Worm (Caenorhabditis elegans) whole organism, L3 larva: ENCODE data around the gene lbp-9.
A peak's percentile ranks its signal among the peaks of the same experiment; 100 is the strongest.

Experiments
- aly-2 ChIP-seq: fragments of 150-350 bp; optimal IDR thresholded peaks from 2 replicates; lab custom pipeline; 2014; ENCODE audit warnings: missing biosample characterization, missing genetic modification characterization
- ama-1 ChIP-seq: fragments of 150-350 bp; optimal IDR thresholded peaks from 2 replicates; lab custom pipeline; 2018
- ceh-16 ChIP-seq: sonication (generic microtip); optimal IDR thresholded peaks from 2 replicates; lab custom pipeline; 2017; ENCODE audit warnings: missing biosample characterization, missing genetic modification characterization
- daf-12 ChIP-seq: fragments of 150-350 bp; optimal IDR thresholded peaks from 2 replicates; lab custom pipeline; 2014; ENCODE audit warnings: missing biosample characterization, missing genetic modification reagents, missing genetic modification characterization
- egl-5 ChIP-seq: fragments of 150-350 bp; optimal IDR thresholded peaks from 2 replicates; lab custom pipeline; 2017; ENCODE audit warnings: missing biosample characterization, missing genetic modification reagents, missing genetic modification characterization, inconsistent platforms
- elt-1 ChIP-seq: fragments of 150-350 bp; optimal IDR thresholded peaks from 2 replicates; lab custom pipeline; 2014; ENCODE audit warnings: missing biosample characterization, missing genetic modification characterization
- elt-2 ChIP-seq: sonication (generic microtip); optimal IDR thresholded peaks from 2 replicates; lab custom pipeline; 2016; ENCODE audit warnings: missing genetic modification reagents, mild to moderate bottlenecking, missing genetic modification characterization, missing compliant biosample characterization
- fos-1 ChIP-seq: fragments of 150-350 bp; optimal IDR thresholded peaks from 2 replicates; lab custom pipeline; 2014; ENCODE audit warnings: missing biosample characterization, missing genetic modification characterization
- hmg-11 ChIP-seq: sonication (generic microtip); optimal IDR thresholded peaks from 2 replicates; lab custom pipeline; 2016; ENCODE audit warnings: missing genetic modification characterization, missing compliant biosample characterization
- lin-15B ChIP-seq: fragments of 150-350 bp; optimal IDR thresholded peaks from 2 replicates; lab custom pipeline; 2014; ENCODE audit warnings: missing biosample characterization, missing genetic modification characterization
- lin-39 ChIP-seq: fragments of 150-350 bp; optimal IDR thresholded peaks from 2 replicates; lab custom pipeline; 2018; ENCODE audit warnings: missing biosample characterization, missing genetic modification reagents, missing genetic modification characterization
- lsy-12 ChIP-seq: sonication (generic microtip); optimal IDR thresholded peaks from 2 replicates; lab custom pipeline; 2016; ENCODE audit warnings: mild to moderate bottlenecking, missing genetic modification characterization, missing compliant biosample characterization
- nfya-1 ChIP-seq: sonication (generic microtip); optimal IDR thresholded peaks from 2 replicates; lab custom pipeline; 2017; ENCODE audit warnings: missing genetic modification characterization, mild to moderate bottlenecking, missing compliant biosample characterization, antibody characterized with exemption, moderate library complexity; ENCODE audit not compliant: insufficient read depth
- nhr-67 ChIP-seq: fragments of 150-350 bp; optimal IDR thresholded peaks from 2 replicates; lab custom pipeline; 2014; ENCODE audit warnings: missing biosample characterization, missing genetic modification characterization
- nhr-76 ChIP-seq: fragments of 150-350 bp; sonication (generic microtip); optimal IDR thresholded peaks from 5 replicates; lab custom pipeline; 2014; ENCODE audit warnings: missing biosample characterization, missing genetic modification characterization
- nhr-77 ChIP-seq: fragments of 150-350 bp; optimal IDR thresholded peaks from 2 replicates; lab custom pipeline; 2014; ENCODE audit warnings: missing biosample characterization, missing genetic modification characterization
- pha-4 ChIP-seq: fragments of 150-350 bp; optimal IDR thresholded peaks from 2 replicates; lab custom pipeline; 2014; ENCODE audit warnings: missing biosample characterization, missing genetic modification reagents, missing genetic modification characterization
- pqm-1 ChIP-seq: fragments of 150-350 bp; optimal IDR thresholded peaks from 2 replicates; lab custom pipeline; 2017; ENCODE audit warnings: missing biosample characterization, missing genetic modification characterization, inconsistent platforms
- sea-2 ChIP-seq: fragments of 150-350 bp; sonication (generic microtip); optimal IDR thresholded peaks from 4 replicates; lab custom pipeline; 2014; ENCODE audit warnings: missing biosample characterization, missing genetic modification reagents, missing genetic modification characterization
- skn-1 ChIP-seq: fragments of 150-350 bp; optimal IDR thresholded peaks from 2 replicates; lab custom pipeline; 2014; ENCODE audit warnings: missing biosample characterization, missing genetic modification characterization
- unc-39 ChIP-seq: sonication (generic microtip); optimal IDR thresholded peaks from 4 replicates; lab custom pipeline; 2017; ENCODE audit warnings: missing biosample characterization, missing genetic modification characterization
- zag-1 ChIP-seq: fragments of 150-350 bp; optimal IDR thresholded peaks from 2 replicates; lab custom pipeline; 2014; ENCODE audit warnings: missing biosample characterization, missing genetic modification characterization
- ztf-11 ChIP-seq: fragments of 150-350 bp; optimal IDR thresholded peaks from 2 replicates; lab custom pipeline; 2014; ENCODE audit warnings: missing biosample characterization, missing genetic modification characterization
- ztf-4 ChIP-seq: fragments of 150-350 bp; optimal IDR thresholded peaks from 2 replicates; lab custom pipeline; 2014; ENCODE audit warnings: missing biosample characterization, missing genetic modification characterization

The lbp-9 gene

DNA sequence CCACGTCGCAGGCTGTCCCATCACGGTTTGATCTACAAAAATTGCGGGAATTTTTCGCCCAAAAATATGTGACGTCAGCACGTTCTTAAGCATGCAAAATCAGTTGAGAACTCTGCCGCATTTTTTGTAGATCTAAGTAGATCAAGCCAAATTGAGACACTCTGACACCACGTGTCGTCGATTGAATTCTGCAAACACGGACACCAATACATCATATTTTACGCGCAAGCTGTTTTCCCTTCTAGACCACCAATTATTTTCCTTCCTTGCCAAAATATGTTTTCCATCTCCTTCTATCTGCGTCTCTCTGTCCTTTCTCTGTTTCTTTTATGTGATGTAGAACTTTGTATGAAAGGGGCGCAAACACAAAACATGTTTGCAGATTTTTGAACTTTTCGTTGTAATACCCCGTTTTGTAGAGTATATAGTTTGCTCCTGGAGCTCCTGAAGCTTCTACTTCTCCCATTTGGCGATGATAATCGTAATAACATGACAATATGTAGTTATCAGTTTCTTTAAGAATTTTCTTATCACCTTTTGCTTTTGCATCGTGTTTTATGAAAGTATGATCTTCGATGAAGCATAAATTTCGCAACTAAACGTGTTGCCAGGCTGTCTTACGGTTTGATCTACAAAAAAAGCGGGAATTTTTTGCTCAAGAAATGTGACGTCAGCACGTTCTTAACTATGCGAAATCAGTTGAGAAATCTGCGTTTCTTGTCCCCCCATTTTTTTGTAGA, 12.3 kb upstream of the lbp-9 start:
- TF ChIP-seq pha-4 (tag; lab: Kevin White, UChicago): peak; percentile 58
- peak; percentile 8 for TF ChIP-seq lin-15B (tag; lab: Kevin White, UChicago)
- TF ChIP-seq sea-2: no peak
- peak; percentile 63 for TF ChIP-seq elt-2 (tag; lab: Kevin White, UChicago)
- no peak for TF ChIP-seq ceh-16 (tag; lab: Kevin White, UChicago)
- peak; percentile 28 for TF ChIP-seq pqm-1 (tag; lab: Kevin White, UChicago)
- TF ChIP-seq nhr-76: peak; percentile 25

ce11 chrV:2057324-2057723, 10.9 kb upstream of the lbp-9 start, which contains the start of gene comt-3:
comt-3 (plus strand) TSS chrV:2057537.
- no peak for TF ChIP-seq lin-39 (tag; lab: Kevin White, UChicago)

DNA sequence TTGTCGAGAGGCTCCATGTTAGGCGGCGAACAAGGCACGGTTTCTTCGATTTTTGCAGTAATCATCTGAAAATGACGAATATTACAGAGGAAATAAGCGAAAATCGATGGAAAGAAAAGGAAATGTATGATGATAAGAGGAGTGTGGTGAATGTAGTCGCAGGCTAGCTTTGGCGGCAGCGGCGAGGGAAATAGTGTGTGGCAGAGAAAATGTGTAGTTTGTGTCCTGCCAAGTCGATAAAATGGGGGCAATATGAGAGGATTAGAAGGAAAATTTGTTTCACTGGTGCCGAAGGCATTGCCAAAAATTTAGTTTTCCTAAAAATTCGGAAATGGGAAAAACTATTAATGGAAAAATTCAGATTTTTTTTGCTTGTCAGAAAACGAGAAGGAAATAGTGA, 1.5 kb upstream of the lbp-9 start, which contains the start of gene nhr-86:
TSS of gene nhr-86 (minus strand) at position 71 of the 400 bp plus-strand sequence.
- TF ChIP-seq elt-2 (tag; lab: Kevin White, UChicago) (peak; percentile 59), ztf-11 (tag; lab: Kevin White, UChicago) (no peak), nfya-1 (tag; lab: Kevin White, UChicago) (peak; percentile 18), hmg-11 (peak; percentile 34)

DNA sequence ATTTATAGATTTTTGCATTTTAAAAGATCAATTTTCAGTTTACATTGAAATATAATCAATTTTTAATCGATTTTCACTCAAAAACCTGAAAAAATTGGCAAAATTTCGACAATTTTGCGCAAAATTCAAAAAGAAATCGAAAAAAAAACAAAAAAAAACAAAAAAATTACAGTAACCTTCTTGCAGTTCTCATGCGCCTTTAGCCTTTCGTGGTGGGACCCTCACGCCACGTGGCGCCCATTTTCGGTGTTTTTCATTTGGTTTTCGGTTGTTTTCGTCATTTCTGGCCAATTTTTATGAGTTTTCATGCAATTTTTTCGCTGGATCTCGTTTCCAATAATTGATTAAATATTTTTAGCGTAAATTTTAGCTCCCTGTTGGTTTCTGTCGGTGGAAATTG, 830 bp upstream of the lbp-9 start:
- TF ChIP-seq fos-1 (no peak), lsy-12 (tag; lab: Kevin White, UChicago) (no peak), nhr-77 (tag; lab: Kevin White, UChicago) (no peak), nhr-76 (no peak), nhr-67 (tag; lab: Kevin White, UChicago) (no peak)

DNA sequence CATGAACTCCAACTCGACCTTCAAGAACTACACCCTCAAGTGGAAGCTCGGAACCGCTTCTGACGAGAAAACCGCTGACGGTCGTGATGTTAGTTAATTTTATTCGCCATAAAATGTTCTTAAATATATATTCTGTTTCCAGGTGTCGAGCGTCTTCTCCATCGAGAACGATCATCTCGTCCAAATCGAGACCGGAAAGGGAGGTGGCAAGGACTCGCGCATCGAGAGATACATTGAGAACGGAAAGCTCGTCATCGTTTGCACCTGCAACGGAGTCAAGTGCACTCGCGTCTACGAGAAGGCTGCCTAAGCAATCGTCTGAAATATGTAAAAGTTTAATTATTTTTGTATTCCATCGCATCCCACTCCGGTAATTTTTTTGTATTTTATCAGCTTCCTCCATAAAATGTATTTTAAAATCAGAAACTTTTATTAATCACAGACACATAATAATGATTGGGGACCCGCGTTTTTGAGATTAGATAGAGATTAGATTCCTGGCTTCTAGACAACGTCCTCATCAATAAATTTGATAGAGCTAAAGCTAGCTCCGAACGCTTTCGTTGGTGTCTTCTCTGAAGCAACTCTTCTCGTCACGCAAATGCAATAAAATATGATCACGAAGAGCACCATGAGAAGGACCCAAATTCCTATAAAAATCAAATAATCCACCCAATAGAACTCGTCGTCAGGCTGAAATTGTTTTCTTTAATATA, 637 bp downstream of the lbp-9 start:
- TF ChIP-seq unc-39 (tag; lab: Kevin White, UChicago) (no peak), ama-1 (lab: Kevin White, UChicago) (peak; percentile 21), lin-15B (tag; lab: Kevin White, UChicago) (no peak), hmg-11 (no peak)
- TF ChIP-seq, all 47 proteins: peak for 1

DNA sequence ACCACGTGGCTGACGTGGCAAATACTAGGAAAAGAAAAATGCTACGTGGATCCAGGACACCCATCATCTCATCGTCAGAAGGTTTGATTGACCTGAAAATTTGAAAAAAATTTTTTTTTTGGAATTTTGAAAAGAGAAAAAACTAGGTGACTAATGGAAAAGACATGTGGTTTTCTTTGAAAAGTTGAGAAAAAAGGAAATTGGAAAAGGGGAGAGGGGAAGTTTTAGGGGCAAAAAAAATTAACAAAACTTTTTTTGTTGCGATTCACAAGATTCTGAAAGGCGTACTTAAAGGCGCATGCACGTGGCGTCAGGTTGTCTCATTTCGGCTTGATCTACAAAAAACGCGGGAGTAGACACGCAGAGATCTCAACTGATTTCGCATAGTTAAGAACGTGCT, 4.6 kb downstream of the lbp-9 start, which contains the start of gene Y40B10A.9:
TSS of gene Y40B10A.9 (minus strand) at position 101 of the 400 bp plus-strand sequence.
- no peak for TF ChIP-seq lin-39 (tag; lab: Kevin White, UChicago)
- TF ChIP-seq elt-2 (tag; lab: Kevin White, UChicago): no peak
- TF ChIP-seq ztf-4 (tag; lab: Kevin White, UChicago): no peak
- no peak for TF ChIP-seq daf-12
- no peak for TF ChIP-seq ama-1 (lab: Kevin White, UChicago)
- TF ChIP-seq egl-5: no peak
- no peak for TF ChIP-seq nhr-77 (tag; lab: Kevin White, UChicago)
- TF ChIP-seq unc-39 (tag; lab: Kevin White, UChicago): no peak
- TF ChIP-seq zag-1: no peak
- no peak for TF ChIP-seq nhr-67 (tag; lab: Kevin White, UChicago)

ce11 chrV:2076043-2076442, 7.8 kb downstream of the lbp-9 start:
- TF ChIP-seq lin-15B (tag; lab: Kevin White, UChicago): no peak
- TF ChIP-seq lin-39 (tag; lab: Kevin White, UChicago): peak; percentile 53
- TF ChIP-seq, all 47 proteins: peak for 1

DNA sequence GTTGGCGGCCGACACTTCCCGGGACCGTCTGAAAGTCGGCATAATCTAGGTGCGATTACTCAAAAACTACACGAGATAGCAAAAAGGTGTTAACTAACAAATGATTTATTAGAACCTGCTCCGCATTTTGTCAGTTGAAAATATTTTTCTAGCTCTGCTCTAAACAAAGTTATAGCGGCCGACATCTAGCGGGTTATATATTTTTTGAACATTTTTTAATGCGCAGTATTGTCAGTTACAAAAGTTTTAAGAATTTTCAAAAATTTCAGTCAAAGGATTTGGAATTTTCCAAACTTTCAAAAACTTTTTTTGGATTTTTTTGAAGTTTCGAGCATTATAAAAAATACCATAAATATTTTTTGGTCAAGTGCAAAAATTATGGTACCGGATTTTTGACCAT, 13.0 kb downstream of the lbp-9 start:
- no peak for TF ChIP-seq skn-1 (tag; lab: Kevin White, UChicago)
- TF ChIP-seq aly-2: no peak
- TF ChIP-seq elt-1: no peak
